Worm (Caenorhabditis elegans) whole organism, mixed stage, embryonic: Measurements from ENCODE around the gene F10D7.3.

Experiments
- M03D4.4 ChIP-seq: sonication (generic microtip); optimal IDR thresholded peaks from 2 replicates; lab custom pipeline; 2017; ENCODE audit warnings: mild to moderate bottlenecking, missing genetic modification characterization, missing compliant biosample characterization
- blmp-1 ChIP-seq: fragments of 150-350 bp; optimal IDR thresholded peaks from 2 replicates; lab custom pipeline; 2014; ENCODE audit warnings: missing biosample characterization, missing genetic modification characterization
- cnd-1 ChIP-seq: fragments of 200-800 bp; sonication (Bioruptor generic); optimal IDR thresholded peaks from 2 replicates; lab custom pipeline; 2018; ENCODE audit warnings: mild to moderate bottlenecking, missing genetic modification characterization, missing compliant biosample characterization
- lin-13 ChIP-seq: fragments of 150-350 bp; optimal IDR thresholded peaks from 2 replicates; lab custom pipeline; 2014; ENCODE audit warnings: missing biosample characterization, missing genetic modification characterization
- mab-5 ChIP-seq: fragments of 150-350 bp; optimal IDR thresholded peaks from 2 replicates; lab custom pipeline; 2014; ENCODE audit warnings: missing biosample characterization, missing genetic modification characterization
- mep-1 ChIP-seq: fragments of 150-350 bp; optimal IDR thresholded peaks from 2 replicates; lab custom pipeline; 2017; ENCODE audit warnings: missing biosample characterization, missing genetic modification reagents, missing genetic modification characterization, inconsistent platforms
- nhr-237 ChIP-seq: fragments of 150-350 bp; optimal IDR thresholded peaks from 2 replicates; lab custom pipeline; 2014; ENCODE audit warnings: missing biosample characterization, missing genetic modification characterization

DNA sequence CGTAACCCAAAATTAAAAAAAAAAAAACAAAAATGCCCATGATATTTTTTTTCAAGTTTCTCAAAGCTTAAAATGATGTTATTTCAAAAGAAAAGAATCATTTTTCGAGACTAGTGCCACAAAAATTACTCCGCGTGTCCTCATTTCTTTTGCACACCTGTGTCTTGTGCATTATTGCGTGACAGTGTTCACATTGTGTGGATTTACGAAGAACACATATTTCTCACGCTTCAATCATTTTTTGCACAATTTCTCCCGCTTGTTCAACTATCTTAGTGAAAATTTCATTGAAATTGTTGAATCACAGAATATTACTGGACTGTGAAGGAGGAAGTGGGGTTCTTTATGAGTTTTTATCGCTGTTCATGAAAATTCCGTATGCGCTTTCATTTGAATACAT, 34.4 kb upstream of the F10D7.3 start:
- TF ChIP-seq blmp-1 (tag; lab: Kevin White, UChicago) (no peak), mab-5 (no peak), M03D4.4 (tag; lab: Kevin White, UChicago) (no peak), lin-13 (tag; lab: Kevin White, UChicago) (no peak), cnd-1 (tag; lab: Kevin White, UChicago) (no peak), mep-1 (no peak), nhr-237 (tag; lab: Kevin White, UChicago) (no peak)
